Fruit fly (Drosophila melanogaster) whole organism, embryonic: Measurements from ENCODE around the gene Zif.
A peak's percentile ranks its signal among the peaks of the same experiment; 100 is the strongest.

ENCODE experiments used
- Adf1 ChIP-seq: fragments of 200-800 bp; sonication (Bioruptor generic); IDR thresholded peaks from 2 replicates; pipeline ENCODE4 v1.3.6; 2022; ENCODE audit warnings: missing biosample characterization, missing genetic modification characterization
- Atf3 ChIP-seq: fragments of 200-800 bp; sonication (Bioruptor generic); optimal IDR thresholded peaks from 3 replicates; lab custom pipeline; 2016; ENCODE audit warnings: missing biosample characterization, missing genetic modification characterization
- Bgb ChIP-seq: fragments of 200-800 bp; sonication (Bioruptor generic); IDR thresholded peaks from 2 replicates; pipeline ENCODE4 v1.3.6; 2022; ENCODE audit warnings: missing biosample characterization, missing genetic modification characterization; ENCODE audit not compliant: partially characterized antibody
- CG10321 ChIP-seq: fragments of 200-800 bp; sonication (Bioruptor generic); IDR thresholded peaks from 2 replicates; pipeline ENCODE4 v1.3.6; 2022; ENCODE audit warnings: missing biosample characterization, missing genetic modification characterization
- CG12219 ChIP-seq: fragments of 200-800 bp; sonication (Bioruptor generic); optimal IDR thresholded peaks from 3 replicates; lab custom pipeline; 2018; ENCODE audit warnings: missing biosample characterization, mild to moderate bottlenecking, missing genetic modification characterization
- CG13624 ChIP-seq: fragments of 200-800 bp; sonication (Bioruptor generic); optimal IDR thresholded peaks from 2 replicates; lab custom pipeline; 2016; ENCODE audit warnings: missing biosample characterization, missing genetic modification characterization
- CG13894 ChIP-seq: fragments of 200-800 bp; sonication (Bioruptor generic); optimal IDR thresholded peaks from 3 replicates; lab custom pipeline; 2018; ENCODE audit warnings: missing biosample characterization, mild to moderate bottlenecking, missing genetic modification characterization, moderate library complexity
- CG15011 ChIP-seq: fragments of 200-800 bp; sonication (Bioruptor generic); optimal IDR thresholded peaks from 3 replicates; lab custom pipeline; 2018; ENCODE audit warnings: missing biosample characterization, mild to moderate bottlenecking, missing genetic modification characterization
- CG1603 ChIP-seq: fragments of 200-800 bp; sonication (Bioruptor generic); optimal IDR thresholded peaks from 2 replicates; lab custom pipeline; 2019; ENCODE audit warnings: missing biosample characterization, mild to moderate bottlenecking, missing genetic modification characterization, moderate library complexity
- CG17802 ChIP-seq: fragments of 200-800 bp; sonication (Bioruptor generic); optimal IDR thresholded peaks from 2 replicates; lab custom pipeline; 2018; ENCODE audit warnings: missing biosample characterization, mild to moderate bottlenecking, missing genetic modification characterization, moderate library complexity
- CG1792 ChIP-seq: fragments of 200-800 bp; sonication (Bioruptor generic); optimal IDR thresholded peaks from 2 replicates; lab custom pipeline; 2016; ENCODE audit warnings: missing biosample characterization, missing genetic modification characterization
- CG18262 ChIP-seq: fragments of 200-800 bp; optimal IDR thresholded peaks from 3 replicates; lab custom pipeline; 2019; ENCODE audit warnings: missing biosample characterization, mild to moderate bottlenecking, missing genetic modification characterization, moderate library complexity
- CG18619 ChIP-seq: fragments of 200-800 bp; sonication (Bioruptor generic); optimal IDR thresholded peaks from 3 replicates; lab custom pipeline; 2017; ENCODE audit warnings: missing biosample characterization, mild to moderate bottlenecking, missing genetic modification characterization
- CG2129 ChIP-seq: fragments of 200-800 bp; sonication (Bioruptor generic); IDR thresholded peaks from 2 replicates; pipeline ENCODE4 v1.3.6; 2022; ENCODE audit warnings: missing biosample characterization, missing genetic modification characterization; ENCODE audit not compliant: partially characterized antibody
- CG2889 ChIP-seq: fragments of 200-800 bp; sonication (Bioruptor generic); IDR thresholded peaks from 3 replicates; pipeline ENCODE4 v1.3.6; 2022; ENCODE audit warnings: missing biosample characterization, missing genetic modification characterization
- CG31441 ChIP-seq: fragments of 200-800 bp; sonication (Bioruptor generic); IDR thresholded peaks from 2 replicates; pipeline ENCODE4 v1.3.6; 2022; ENCODE audit warnings: missing biosample characterization, missing genetic modification characterization
- CG3726 ChIP-seq: fragments of 200-800 bp; sonication (Bioruptor generic); IDR thresholded peaks from 3 replicates; pipeline ENCODE4, ENCODE4 v1.3.6; 2022; ENCODE audit warnings: missing biosample characterization, missing genetic modification characterization
- CG4282 ChIP-seq: fragments of 200-800 bp; sonication (Bioruptor generic); optimal IDR thresholded peaks from 2 replicates; lab custom pipeline; 2016; ENCODE audit warnings: missing biosample characterization, missing genetic modification characterization
- CG4854 ChIP-seq: fragments of 200-800 bp; sonication (Bioruptor generic); optimal IDR thresholded peaks from 2 replicates; lab custom pipeline; 2016; ENCODE audit warnings: missing biosample characterization, missing genetic modification characterization, inconsistent platforms
- CG5180 ChIP-seq: fragments of 200-800 bp; sonication (Bioruptor generic); optimal IDR thresholded peaks from 3 replicates; lab custom pipeline; 2017; ENCODE audit warnings: missing biosample characterization, missing genetic modification characterization, mild to moderate bottlenecking, moderate library complexity, missing genetic modification reagents
- CG7556 ChIP-seq: fragments of 200-800 bp; sonication (Bioruptor generic); optimal IDR thresholded peaks from 2 replicates; lab custom pipeline; 2017; ENCODE audit warnings: missing biosample characterization, mild to moderate bottlenecking, missing genetic modification characterization
- CG8089 ChIP-seq: fragments of 200-800 bp; sonication (Bioruptor generic); optimal IDR thresholded peaks from 3 replicates; lab custom pipeline; 2016; ENCODE audit warnings: missing biosample characterization, missing genetic modification characterization
- CG8290 ChIP-seq, 3 experiments: fragments of 200-800 bp; sonication (Bioruptor generic); optimal IDR thresholded peaks; 2 replicates each; lab custom pipeline; 2016 to 2019; ENCODE audit warnings: missing biosample characterization in 3 of 3, missing genetic modification characterization in 3 of 3, mild to moderate bottlenecking in 2 of 3, moderate library complexity in 1 of 3
- CG8478 ChIP-seq: fragments of >200 bp; optimal IDR thresholded peaks from 2 replicates; lab custom pipeline; 2018
- CG8944 ChIP-seq: fragments of 200-800 bp; sonication (Bioruptor generic); optimal IDR thresholded peaks from 3 replicates; lab custom pipeline; 2016; ENCODE audit warnings: missing biosample characterization, missing genetic modification characterization
- CG9727 ChIP-seq: fragments of 200-800 bp; sonication (Bioruptor generic); optimal IDR thresholded peaks from 3 replicates; lab custom pipeline; 2017; ENCODE audit warnings: missing biosample characterization, mild to moderate bottlenecking, missing genetic modification characterization
- CG9876 ChIP-seq: fragments of 200-800 bp; sonication (Bioruptor generic); optimal IDR thresholded peaks from 2 replicates; lab custom pipeline; 2016; ENCODE audit warnings: missing biosample characterization, missing genetic modification characterization
- Chrac-16 ChIP-seq: fragments of 200-800 bp; sonication (Bioruptor generic); optimal IDR thresholded peaks from 3 replicates; lab custom pipeline; 2016; ENCODE audit warnings: missing biosample characterization, missing genetic modification characterization
- Dbx ChIP-seq: fragments of 200-800 bp; sonication (Bioruptor generic); IDR thresholded peaks from 3 replicates; pipeline ENCODE4 v1.3.6; 2022; ENCODE audit warnings: missing biosample characterization, missing genetic modification characterization
- Eip74EF ChIP-seq, 2 experiments: fragments of 200-800 bp in 1 of 2; fragments of >200 bp in 1 of 2; sonication (Bioruptor generic) in 1 of 2; optimal IDR thresholded peaks; 2 replicates each; lab custom pipeline; 2017 to 2019; ENCODE audit warnings: missing biosample characterization in 2 of 2, missing genetic modification characterization in 2 of 2, mild to moderate bottlenecking in 1 of 2, moderate library complexity in 1 of 2
- Mad ChIP-seq: fragments of 200-800 bp; sonication (Bioruptor generic); optimal IDR thresholded peaks from 2 replicates; lab custom pipeline; 2016; ENCODE audit warnings: missing biosample characterization, missing genetic modification characterization
- Med ChIP-seq: fragments of 200-800 bp; sonication (Bioruptor generic); peaks from one replicate; lab custom pipeline; 2016; ENCODE audit warnings: missing biosample characterization, missing genetic modification characterization, mild to moderate bottlenecking, inconsistent platforms, moderate library complexity
- Opbp ChIP-seq: fragments of 200-800 bp; sonication (Bioruptor generic); IDR thresholded peaks from 3 replicates; pipeline ENCODE4 v1.3.6; 2022; ENCODE audit warnings: missing biosample characterization, missing genetic modification characterization; ENCODE audit not compliant: partially characterized antibody
- Sin3A ChIP-seq: fragments of >200 bp; optimal IDR thresholded peaks from 2 replicates; lab custom pipeline; 2018
- Sox100B ChIP-seq: fragments of 200-800 bp; sonication (Bioruptor generic); optimal IDR thresholded peaks from 3 replicates; lab custom pipeline; 2018; ENCODE audit warnings: missing biosample characterization, mild to moderate bottlenecking, missing genetic modification characterization
- ab ChIP-seq: fragments of 200-800 bp; sonication (Bioruptor generic); optimal IDR thresholded peaks from 2 replicates; lab custom pipeline; 2016; ENCODE audit warnings: missing biosample characterization, missing genetic modification characterization
- al ChIP-seq: fragments of 200-800 bp; sonication (Bioruptor generic); IDR thresholded peaks from 2 replicates; pipeline ENCODE4 v1.3.6; 2022; ENCODE audit warnings: missing biosample characterization, missing genetic modification characterization
- ara ChIP-seq: fragments of 200-800 bp; sonication (Bioruptor generic); IDR thresholded peaks from 2 replicates; pipeline ENCODE4 v1.3.6; 2022; ENCODE audit warnings: missing biosample characterization, missing genetic modification characterization
- bowl ChIP-seq: fragments of 200-800 bp; sonication (Bioruptor generic); IDR thresholded peaks from 2 replicates; pipeline ENCODE4 v1.3.6; 2022; ENCODE audit warnings: missing biosample characterization, missing genetic modification characterization
- chinmo ChIP-seq: fragments of 200-800 bp; sonication (Bioruptor generic); IDR thresholded peaks from 4 replicates; pipeline ENCODE4 v1.3.6; 2022; ENCODE audit warnings: missing biosample characterization, missing genetic modification characterization; ENCODE audit not compliant: partially characterized antibody
- chm ChIP-seq: fragments of 200-800 bp; sonication (Bioruptor generic); IDR thresholded peaks from 2 replicates; pipeline ENCODE4 v1.3.6; 2022; ENCODE audit warnings: missing biosample characterization, missing genetic modification characterization
- en ChIP-seq: fragments of 200-800 bp; sonication (Bioruptor generic); optimal IDR thresholded peaks from 2 replicates; lab custom pipeline; 2016; ENCODE audit warnings: missing biosample characterization, missing genetic modification characterization
- h ChIP-seq: fragments of >200 bp; optimal IDR thresholded peaks from 2 replicates; lab custom pipeline; 2017
- odd ChIP-seq: fragments of 200-800 bp; sonication (Bioruptor generic); optimal IDR thresholded peaks from 2 replicates; lab custom pipeline; 2017; ENCODE audit warnings: missing biosample characterization, mild to moderate bottlenecking, missing genetic modification characterization
- psq ChIP-seq: fragments of 200-800 bp; sonication (Bioruptor generic); optimal IDR thresholded peaks from 2 replicates; lab custom pipeline; 2017; ENCODE audit warnings: missing biosample characterization, missing genetic modification characterization
- repo ChIP-seq: fragments of 200-800 bp; sonication (Bioruptor generic); optimal IDR thresholded peaks from 2 replicates; lab custom pipeline; 2016; ENCODE audit warnings: missing biosample characterization, missing genetic modification characterization
- row ChIP-seq: fragments of 200-800 bp; sonication (Bioruptor generic); IDR thresholded peaks from 3 replicates; pipeline ENCODE4 v1.3.6; 2022; ENCODE audit warnings: missing biosample characterization, missing genetic modification characterization
- sim ChIP-seq: fragments of 200-800 bp; sonication (Bioruptor generic); IDR thresholded peaks from 2 replicates; pipeline ENCODE4 v1.3.6; 2022; ENCODE audit warnings: missing biosample characterization, missing genetic modification characterization
- sima ChIP-seq: fragments of 200-800 bp; sonication (Bioruptor generic); optimal IDR thresholded peaks from 2 replicates; lab custom pipeline; 2016; ENCODE audit warnings: missing biosample characterization, missing genetic modification characterization
- tup ChIP-seq: fragments of 200-800 bp; sonication (Bioruptor generic); optimal IDR thresholded peaks from 2 replicates; lab custom pipeline; 2016; ENCODE audit warnings: missing biosample characterization, mild to moderate bottlenecking, missing genetic modification characterization, moderate library complexity
- unpg ChIP-seq: fragments of 200-800 bp; sonication (Bioruptor generic); optimal IDR thresholded peaks from 3 replicates; lab custom pipeline; 2018; ENCODE audit warnings: missing biosample characterization, mild to moderate bottlenecking, missing genetic modification characterization, moderate library complexity

The Zif gene

DNA sequence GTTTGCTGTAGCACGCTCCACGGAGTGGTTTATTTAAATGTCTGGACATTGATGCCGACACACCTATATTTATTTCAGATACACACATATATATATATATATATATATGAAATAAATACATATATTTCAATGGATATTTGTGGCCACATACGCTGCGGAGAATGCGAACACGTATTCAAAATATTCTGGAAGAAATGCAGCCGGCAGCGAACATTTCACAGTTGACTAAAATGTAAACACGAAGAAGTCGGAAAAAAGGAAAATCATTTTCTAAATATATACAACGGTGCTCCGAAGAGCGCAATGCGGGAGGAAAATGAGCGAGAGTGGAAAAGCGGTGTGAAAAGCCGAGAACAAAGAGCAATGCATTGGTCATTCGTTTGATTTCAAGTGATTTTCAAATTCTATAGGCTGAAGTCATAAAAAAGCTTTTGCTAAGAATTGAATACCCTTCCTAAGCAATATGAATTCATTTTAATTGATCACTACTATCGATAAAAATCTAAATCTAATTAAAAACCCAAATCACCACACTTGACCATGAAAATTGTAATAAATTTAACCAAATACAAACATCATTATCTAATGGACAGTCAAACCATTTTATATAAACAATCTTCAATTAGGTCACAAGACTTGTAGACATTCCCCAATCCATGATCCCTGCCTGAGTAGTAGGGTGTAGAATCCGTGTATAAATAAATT, 10.9 kb downstream of the Zif start (continued):
- no peak for TF ChIP-seq CG8290 (GFP tag; optimal IDR thresholded peaks at IDR 0.05; lab: Kevin White, UChicago)
- peak in 1 of 2 experiments; percentile 15 for TF ChIP-seq CG8290 (tag; optimal IDR thresholded peaks at IDR 0.05; lab: Kevin White, UChicago)
- TF ChIP-seq CG10321 (GFP tag; lab: Robert Waterston, UW): no peak
- no peak for TF ChIP-seq CG17802 (tag; lab: Kevin White, UChicago)
- TF ChIP-seq tup: no peak
- TF ChIP-seq CG8089 (GFP tag; lab: Kevin White, UChicago): no peak
- TF ChIP-seq sima (GFP tag; lab: Kevin White, UChicago): no peak
- TF ChIP-seq CG18619 (GFP tag; lab: Kevin White, UChicago): peak; percentile 45
- no peak for TF ChIP-seq chinmo (GFP tag; lab: Robert Waterston, UW)
- TF ChIP-seq en (GFP tag; lab: Kevin White, UChicago): peak; percentile 8
- TF ChIP-seq CG4282: no peak
- TF ChIP-seq repo (GFP tag; lab: Kevin White, UChicago): no peak
- no peak for TF ChIP-seq Sin3A (lab: Kevin White, UChicago)
- no peak for TF ChIP-seq Bgb (GFP tag; lab: Robert Waterston, UW)
- no peak for TF ChIP-seq CG2889 (GFP tag; lab: Robert Waterston, UW)
- TF ChIP-seq Dbx (GFP tag; lab: Robert Waterston, UW): no peak
- peak; percentile 22; the same call in 1 of the 2 replicates for TF ChIP-seq CG31441 (GFP tag; lab: Robert Waterston, UW)
- TF ChIP-seq ab (GFP tag; lab: Kevin White, UChicago): no peak
- no peak for TF ChIP-seq CG2129
- peak; percentile 87 for TF ChIP-seq Med
- TF ChIP-seq Atf3 (GFP tag; lab: Kevin White, UChicago): peak; percentile 29
- TF ChIP-seq CG15011 (GFP tag; lab: Kevin White, UChicago): no peak
- TF ChIP-seq CG4854 (GFP tag; lab: Kevin White, UChicago): no peak
- no peak for TF ChIP-seq CG1792 (GFP tag; lab: Kevin White, UChicago)
- TF ChIP-seq CG9727 (GFP tag; lab: Kevin White, UChicago): peak; percentile 10
- TF ChIP-seq CG3726 (GFP tag; lab: Robert Waterston, UW): no peak
- TF ChIP-seq row (GFP tag; lab: Robert Waterston, UW): peak; percentile 77
- TF ChIP-seq CG7556 (GFP tag; lab: Kevin White, UChicago): peak; percentile 68
- peak; percentile 44 for TF ChIP-seq CG13624
- no peak for TF ChIP-seq h
- peak; percentile 67 for TF ChIP-seq CG12219 (GFP tag; lab: Kevin White, UChicago)
- no peak for TF ChIP-seq Chrac-16 (GFP tag; lab: Kevin White, UChicago)
- no peak for TF ChIP-seq al
- TF ChIP-seq psq (GFP tag; lab: Kevin White, UChicago): no peak
- TF ChIP-seq sim (GFP tag; lab: Robert Waterston, UW): no peak
- TF ChIP-seq bowl (GFP tag; lab: Robert Waterston, UW): no peak
- no peak for TF ChIP-seq CG9876 (GFP tag; lab: Kevin White, UChicago)
- TF ChIP-seq Opbp: no peak
- peak; percentile 53 for TF ChIP-seq odd
- peak; percentile 19 for TF ChIP-seq CG8944 (GFP tag; lab: Kevin White, UChicago)
- no peak for TF ChIP-seq Mad
- TF ChIP-seq CG1603 (tag; lab: Kevin White, UChicago): peak; percentile 54
- TF ChIP-seq CG8478 (lab: Kevin White, UChicago): no peak
- TF ChIP-seq Eip74EF (GFP tag; optimal IDR thresholded peaks at IDR 0.05; lab: Kevin White, UChicago): peak in 1 of 2 experiments; percentile 85
- peak; percentile 73 for TF ChIP-seq unpg (GFP tag; lab: Kevin White, UChicago)
- no peak for TF ChIP-seq chm (GFP tag; lab: Robert Waterston, UW)
- peak; percentile 13 for TF ChIP-seq CG18262
- no peak for TF ChIP-seq CG5180
- TF ChIP-seq Sox100B (GFP tag; lab: Kevin White, UChicago): peak; percentile 11
- TF ChIP-seq CG13894: no peak
- no peak for TF ChIP-seq Adf1
- TF ChIP-seq ara (GFP tag; lab: Robert Waterston, UW): no peak
